Fruit fly (Drosophila melanogaster) whole organism, embryonic: ENCODE measurements around the gene ida.

Experiments used
- Aef1 ChIP-seq: fragments of 200-800 bp; sonication (Bioruptor generic); IDR thresholded peaks from 3 replicates; pipeline ENCODE4 v1.3.6; 2022; ENCODE audit warnings: missing biosample characterization, missing genetic modification characterization
- CG10431 ChIP-seq: fragments of 200-800 bp; sonication (Bioruptor generic); optimal IDR thresholded peaks from 3 replicates; lab custom pipeline; 2018; ENCODE audit warnings: missing biosample characterization, mild to moderate bottlenecking, missing genetic modification characterization
- CG13123 ChIP-seq: fragments of 200-800 bp; sonication (Bioruptor generic); optimal IDR thresholded peaks from 2 replicates; lab custom pipeline; 2016; ENCODE audit warnings: missing biosample characterization, missing genetic modification characterization
- CG15011 ChIP-seq: fragments of 200-800 bp; sonication (Bioruptor generic); optimal IDR thresholded peaks from 3 replicates; lab custom pipeline; 2018; ENCODE audit warnings: missing biosample characterization, mild to moderate bottlenecking, missing genetic modification characterization
- CG17359 ChIP-seq: fragments of 200-800 bp; sonication (Bioruptor generic); optimal IDR thresholded peaks from 3 replicates; lab custom pipeline; 2018; ENCODE audit warnings: missing biosample characterization, mild to moderate bottlenecking, missing genetic modification characterization, moderate library complexity
- CG1832 ChIP-seq: fragments of 200-800 bp; sonication (Bioruptor generic); optimal IDR thresholded peaks from 2 replicates; lab custom pipeline; 2017; ENCODE audit warnings: missing biosample characterization, mild to moderate bottlenecking, missing genetic modification characterization, inconsistent platforms
- CG2120 ChIP-seq: fragments of 200-800 bp; sonication (Bioruptor generic); optimal IDR thresholded peaks from 3 replicates; lab custom pipeline; 2016; ENCODE audit warnings: missing biosample characterization, missing genetic modification characterization
- CG32772 ChIP-seq: fragments of 200-800 bp; sonication (Bioruptor generic); IDR thresholded peaks from 2 replicates; pipeline ENCODE4 v1.3.6; 2022; ENCODE audit warnings: missing biosample characterization, missing genetic modification characterization
- CG3281 ChIP-seq: fragments of 200-800 bp; sonication (Bioruptor generic); optimal IDR thresholded peaks from 3 replicates; lab custom pipeline; 2017; ENCODE audit warnings: missing biosample characterization, mild to moderate bottlenecking, missing genetic modification characterization
- CG4730 ChIP-seq: fragments of 200-800 bp; sonication (Bioruptor generic); IDR thresholded peaks from 2 replicates; pipeline ENCODE4 v1.3.6; 2022; ENCODE audit warnings: missing biosample characterization, missing genetic modification characterization
- CG6683 ChIP-seq: fragments of 200-800 bp; sonication (Bioruptor generic); optimal IDR thresholded peaks from 2 replicates; lab custom pipeline; 2017; ENCODE audit warnings: missing biosample characterization, mild to moderate bottlenecking, missing genetic modification characterization, missing genetic modification reagents
- CG7839 ChIP-seq: fragments of 200-800 bp; sonication (Bioruptor generic); optimal IDR thresholded peaks from 3 replicates; lab custom pipeline; 2018; ENCODE audit warnings: missing biosample characterization, mild to moderate bottlenecking, missing genetic modification characterization, moderate library complexity
- CG8924 ChIP-seq: fragments of 200-800 bp; optimal IDR thresholded peaks from 3 replicates; lab custom pipeline; 2019; ENCODE audit warnings: missing biosample characterization, mild to moderate bottlenecking, missing genetic modification characterization, moderate library complexity
- Drgx ChIP-seq: fragments of 200-800 bp; sonication (Bioruptor generic); IDR thresholded peaks from 2 replicates; pipeline ENCODE4 v1.3.6; 2022; ENCODE audit warnings: missing biosample characterization, missing genetic modification characterization
- Ets65A ChIP-seq: fragments of 200-800 bp; sonication (Bioruptor generic); peaks from one replicate; lab custom pipeline; 2016; ENCODE audit warnings: missing biosample characterization, missing genetic modification characterization
- Fer1 ChIP-seq: fragments of 200-800 bp; sonication (Bioruptor generic); optimal IDR thresholded peaks from 2 replicates; lab custom pipeline; 2017; ENCODE audit warnings: missing biosample characterization, mild to moderate bottlenecking, missing genetic modification characterization
- HHEX ChIP-seq: fragments of 200-800 bp; sonication (Bioruptor generic); optimal IDR thresholded peaks from 3 replicates; lab custom pipeline; 2017; ENCODE audit warnings: missing biosample characterization, mild to moderate bottlenecking, missing genetic modification characterization, missing genetic modification reagents
- HLHmδ ChIP-seq: fragments of 200-800 bp; sonication (Bioruptor generic); optimal IDR thresholded peaks from 2 replicates; lab custom pipeline; 2018; ENCODE audit warnings: missing biosample characterization, mild to moderate bottlenecking, missing genetic modification characterization, moderate library complexity
- HmgD ChIP-seq: fragments of 200-800 bp; sonication (Bioruptor generic); optimal IDR thresholded peaks from 3 replicates; lab custom pipeline; 2016; ENCODE audit warnings: missing biosample characterization, missing genetic modification characterization
- Hr51 ChIP-seq, 2 experiments: fragments of 200-800 bp; sonication (Bioruptor generic); optimal IDR thresholded peaks; 2 replicates in 1 of 2; 3 replicates in 1 of 2; lab custom pipeline; 2016 to 2018; ENCODE audit warnings: missing biosample characterization in 2 of 2, missing genetic modification characterization in 2 of 2, mild to moderate bottlenecking in 1 of 2, moderate library complexity in 1 of 2
- Med ChIP-seq: fragments of 200-800 bp; sonication (Bioruptor generic); peaks from one replicate; lab custom pipeline; 2016; ENCODE audit warnings: missing biosample characterization, missing genetic modification characterization, mild to moderate bottlenecking, inconsistent platforms, moderate library complexity
- Sin3A ChIP-seq: fragments of >200 bp; optimal IDR thresholded peaks from 2 replicates; lab custom pipeline; 2018
- Stat92E ChIP-seq, 3 experiments: fragments of >200 bp in 2 of 3; fragments of 200-800 bp in 1 of 3; sonication (Bioruptor generic) in 1 of 3; optimal IDR thresholded peaks; 2 replicates each; lab custom pipeline; 2017 to 2019; ENCODE audit warnings: missing biosample characterization in 3 of 3, missing genetic modification characterization in 3 of 3, mild to moderate bottlenecking in 1 of 3, moderate library complexity in 1 of 3
- Tbp ChIP-seq: fragments of >200 bp; optimal IDR thresholded peaks from 2 replicates; lab custom pipeline; 2018; ENCODE audit warnings: missing biosample characterization, missing genetic modification characterization
- Trl ChIP-seq, 3 experiments: fragments of >200 bp in 2 of 3; fragments of 200-800 bp in 1 of 3; sonication (Bioruptor generic) in 1 of 3; optimal IDR thresholded peaks; 2 replicates in 1 of 3; 3 replicates in 2 of 3; lab custom pipeline; 2016 to 2017; ENCODE audit warnings: missing biosample characterization in 1 of 3, missing genetic modification characterization in 1 of 3
- bbx ChIP-seq: fragments of 200-800 bp; sonication (Bioruptor generic); IDR thresholded peaks from 2 replicates; pipeline ENCODE4 v1.3.6; 2022; ENCODE audit warnings: missing biosample characterization, missing genetic modification characterization; ENCODE audit not compliant: partially characterized antibody
- bowl ChIP-seq: fragments of 200-800 bp; sonication (Bioruptor generic); IDR thresholded peaks from 2 replicates; pipeline ENCODE4 v1.3.6; 2022; ENCODE audit warnings: missing biosample characterization, missing genetic modification characterization
- br ChIP-seq: fragments of >200 bp; optimal IDR thresholded peaks from 2 replicates; lab custom pipeline; 2017
- dmrt99B ChIP-seq: fragments of 200-800 bp; sonication (Bioruptor generic); optimal IDR thresholded peaks from 2 replicates; lab custom pipeline; 2018; ENCODE audit warnings: missing biosample characterization, mild to moderate bottlenecking, missing genetic modification characterization, moderate library complexity
- dysf ChIP-seq: fragments of 200-800 bp; sonication (Bioruptor generic); IDR thresholded peaks from 3 replicates; pipeline ENCODE4 v1.3.6; 2022; ENCODE audit warnings: missing biosample characterization, missing genetic modification characterization
- emc ChIP-seq: fragments of 200-800 bp; sonication (Bioruptor generic); optimal IDR thresholded peaks from 2 replicates; lab custom pipeline; 2016; ENCODE audit warnings: missing biosample characterization, missing genetic modification characterization
- ewg ChIP-seq: fragments of 200-800 bp; sonication (Bioruptor generic); optimal IDR thresholded peaks from 3 replicates; lab custom pipeline; 2017; ENCODE audit warnings: mild to moderate bottlenecking, missing biosample characterization, missing genetic modification reagents, missing genetic modification characterization
- h ChIP-seq: fragments of >200 bp; optimal IDR thresholded peaks from 2 replicates; lab custom pipeline; 2017
- her ChIP-seq: fragments of 200-800 bp; sonication (Bioruptor generic); optimal IDR thresholded peaks from 2 replicates; lab custom pipeline; 2016; ENCODE audit warnings: missing biosample characterization, missing genetic modification characterization
- hth ChIP-seq: fragments of >200 bp; optimal IDR thresholded peaks from 2 replicates; lab custom pipeline; 2017; ENCODE audit warnings: inconsistent platforms
- jumu ChIP-seq: fragments of 200-800 bp; sonication (Bioruptor generic); optimal IDR thresholded peaks from 3 replicates; lab custom pipeline; 2016; ENCODE audit warnings: missing biosample characterization, missing genetic modification characterization
- lab ChIP-seq: fragments of 200-800 bp; sonication (Bioruptor generic); optimal IDR thresholded peaks from 3 replicates; lab custom pipeline; 2017; ENCODE audit warnings: missing biosample characterization, missing genetic modification characterization, mild to moderate bottlenecking, moderate library complexity, missing genetic modification reagents
- mirr ChIP-seq: fragments of 200-800 bp; sonication (Bioruptor generic); optimal IDR thresholded peaks from 3 replicates; lab custom pipeline; 2018; ENCODE audit warnings: missing biosample characterization, mild to moderate bottlenecking, missing genetic modification characterization
- run ChIP-seq: fragments of 200-800 bp; sonication (Bioruptor generic); optimal IDR thresholded peaks from 3 replicates; lab custom pipeline; 2018; ENCODE audit warnings: missing biosample characterization, mild to moderate bottlenecking, missing genetic modification characterization
- sima ChIP-seq: fragments of 200-800 bp; sonication (Bioruptor generic); optimal IDR thresholded peaks from 2 replicates; lab custom pipeline; 2016; ENCODE audit warnings: missing biosample characterization, missing genetic modification characterization
- slbo ChIP-seq: fragments of 200-800 bp; sonication (Bioruptor generic); IDR thresholded peaks from 2 replicates; pipeline ENCODE4 v1.3.6; 2022; ENCODE audit warnings: missing biosample characterization, missing genetic modification characterization
- sr ChIP-seq: fragments of 200-800 bp; sonication (Bioruptor generic); IDR thresholded peaks from 3 replicates; pipeline ENCODE4 v1.3.6; 2022; ENCODE audit warnings: missing biosample characterization, missing genetic modification characterization
- yki ChIP-seq: fragments of >200 bp; optimal IDR thresholded peaks from 3 replicates; lab custom pipeline; 2018

The ida gene

dm6 chr3L:3932742-3933289 is 27.7 kb downstream of the ida start (continued):
- TF ChIP-seq Ets65A (peak; percentile 53), h (lab: Kevin White, UChicago) (no peak), her (GFP tag; lab: Kevin White, UChicago) (no peak), yki (lab: Kevin White, UChicago) (no peak), sr (GFP tag; lab: Robert Waterston, UW) (no peak), Hr51 (GFP tag; optimal IDR thresholded peaks at IDR 0.05; lab: Kevin White, UChicago) (no peak), lab (GFP tag; lab: Kevin White, UChicago) (peak; percentile 81), CG10431 (no peak), CG2120 (GFP tag; lab: Kevin White, UChicago) (peak; percentile 35), CG8924 (peak; percentile 8), Sin3A (lab: Kevin White, UChicago) (no peak), Stat92E (GFP tag; optimal IDR thresholded peaks at IDR 0.05; lab: Kevin White, UChicago) (no peak), CG6683 (GFP tag; lab: Kevin White, UChicago) (peak; percentile 3), CG4730 (GFP tag; lab: Robert Waterston, UW) (no peak), CG17359 (tag; lab: Kevin White, UChicago) (no peak), br (lab: Kevin White, UChicago) (no peak), Fer1 (GFP tag; lab: Kevin White, UChicago) (peak; percentile 65), CG1832 (GFP tag; lab: Kevin White, UChicago) (no peak), bbx (GFP tag; lab: Robert Waterston, UW) (no peak), CG3281 (GFP tag; lab: Kevin White, UChicago) (peak; percentile 75), sima (no peak), hth (lab: Kevin White, UChicago) (no peak), mirr (GFP tag; lab: Kevin White, UChicago) (peak; percentile 27), jumu (GFP tag; lab: Kevin White, UChicago) (no peak), dysf (peak; percentile 28; the same call in 1 of the 3 replicates), bowl (GFP tag; lab: Robert Waterston, UW) (no peak), HHEX (GFP tag; lab: Kevin White, UChicago) (peak; percentile 29), run (tag; lab: Kevin White, UChicago) (no peak)

- TF ChIP-seq dmrt99B (no peak), CG15011 (GFP tag; lab: Kevin White, UChicago) (no peak), emc (GFP tag; lab: Kevin White, UChicago) (no peak), CG32772 (GFP tag; lab: Robert Waterston, UW) (0 out of 2 replicates have a peak, but pooled peaks have one; percentile 24), CG7839 (tag; lab: Kevin White, UChicago) (no peak), Trl (optimal IDR thresholded peaks at IDR 0.05; lab: Kevin White, UChicago) (peak in 1 of 2 experiments; percentile 31), Trl (GFP tag; optimal IDR thresholded peaks at IDR 0.05; lab: Kevin White, UChicago) (no peak), Tbp (GFP tag; lab: Kevin White, UChicago) (no peak), slbo (GFP tag; lab: Robert Waterston, UW) (0 out of 2 replicates have a peak, but pooled peaks have one; percentile 12), Med (GFP tag; lab: Kevin White, UChicago) (peak; percentile 47), HmgD (GFP tag; lab: Kevin White, UChicago) (no peak), Aef1 (GFP tag; lab: Robert Waterston, UW) (no peak), Drgx (GFP tag; lab: Robert Waterston, UW) (peak; percentile 79), CG13123 (no peak), HLHmδ (no peak), ewg (GFP tag; lab: Kevin White, UChicago) (no peak)
Observed at dm6 chr3L:3933599-3933998, 28.5 kb downstream of the ida start.
